Worm (Caenorhabditis elegans) whole organism, dauer: ENCODE results near the gene str-86.

ENCODE experiments used
- unc-62 ChIP-seq: sonication (generic microtip); optimal IDR thresholded peaks from 2 replicates; lab custom pipeline; 2017; ENCODE audit warnings: missing biosample characterization, missing genetic modification reagents, missing genetic modification characterization

str-86 gene

DNA sequence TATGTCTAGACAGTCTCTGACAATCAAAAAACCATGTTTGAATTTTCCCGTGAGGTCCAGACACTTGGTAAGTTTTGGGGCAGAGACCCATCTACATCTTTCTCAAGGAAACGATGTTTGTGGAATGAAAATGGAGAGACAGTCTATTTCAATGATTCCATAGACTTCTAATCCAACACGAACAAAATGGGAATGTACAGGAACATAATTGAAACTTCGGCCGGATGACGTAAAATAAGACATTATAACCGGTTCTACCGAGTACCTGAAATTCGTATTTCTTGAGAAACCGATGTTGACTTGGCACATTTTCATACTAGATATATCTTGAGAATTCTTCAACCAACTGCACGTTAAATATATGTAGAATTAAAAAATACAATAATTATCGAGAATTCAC, 4.6 kb upstream of the str-86 start, which contains the start of gene str-87:
Gene str-87, minus strand, starts transcription at position 101 of the 400 bp plus-strand sequence.
- no peak for TF ChIP-seq unc-62 (GFP tag; lab: Kevin White, UChicago)

DNA sequence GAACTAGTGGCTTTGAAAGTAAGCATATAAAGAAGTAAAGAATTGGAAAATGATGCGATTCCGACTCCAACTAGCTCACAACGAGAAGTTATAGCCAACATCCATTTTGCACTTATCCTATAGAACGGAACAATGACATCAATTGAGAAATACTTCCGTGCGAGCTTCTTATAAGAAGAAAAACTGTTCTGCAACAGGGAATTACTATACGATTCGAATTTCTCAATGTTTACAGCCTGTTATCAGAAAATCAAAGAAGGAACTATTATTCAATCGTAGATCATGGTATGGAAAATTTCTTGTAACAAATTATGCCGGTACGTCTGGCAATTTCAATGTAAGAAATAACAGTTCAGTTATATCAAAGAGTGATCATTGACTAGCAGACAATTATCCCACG, 2.2 kb upstream of the str-86 start, which contains the start of gene str-85:
Gene str-85, minus strand, starts transcription at position 101 of the 400 bp plus-strand sequence.
- TF ChIP-seq unc-62 (GFP tag; lab: Kevin White, UChicago): no peak

- no peak for TF ChIP-seq unc-62 (GFP tag; lab: Kevin White, UChicago)
These were observed 1.3 kb upstream of the str-86 start for ce11 chrV:8984783-8985182.

DNA sequence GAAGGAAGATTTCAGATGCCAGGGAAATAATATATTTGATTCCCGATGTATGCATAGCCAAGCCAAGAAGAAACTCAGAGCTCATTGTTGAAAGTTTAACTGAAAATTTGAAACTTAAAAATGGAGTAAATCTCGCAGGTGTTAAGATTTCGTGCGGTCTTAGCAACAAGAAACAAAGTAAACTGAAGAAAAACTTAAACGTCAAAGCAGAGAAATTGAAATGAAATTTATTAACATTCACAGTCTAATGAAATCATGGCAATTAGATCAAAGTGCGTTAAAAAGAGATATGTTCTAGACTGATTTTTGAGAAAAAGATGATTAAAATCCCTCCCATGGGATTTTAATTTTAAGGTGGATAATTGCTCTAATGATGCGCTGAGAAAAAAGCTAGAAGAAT, 2.7 kb downstream of the str-86 start, which contains the start of gene str-84:
Gene str-84, minus strand, starts transcription at position 101 of the 400 bp plus-strand sequence.
- TF ChIP-seq unc-62 (GFP tag; lab: Kevin White, UChicago): no peak

- no peak for TF ChIP-seq unc-62 (GFP tag; lab: Kevin White, UChicago)
These were observed 5.6 kb downstream of the str-86 start for ce11 chrV:8977895-8978294.

- no peak for TF ChIP-seq unc-62 (GFP tag; lab: Kevin White, UChicago)
These were observed 8.5 kb downstream of the str-86 start, which contains the start of gene nhr-143 for ce11 chrV:8974889-8975422. nhr-143 (minus strand) TSS chrV:8974939.

ce11 chrV:8972271-8972670, 11.2 kb downstream of the str-86 start, which contains the start of gene nhr-195:
nhr-195 (minus strand) TSS chrV:8972371.
- TF ChIP-seq unc-62 (GFP tag; lab: Kevin White, UChicago): no peak

DNA sequence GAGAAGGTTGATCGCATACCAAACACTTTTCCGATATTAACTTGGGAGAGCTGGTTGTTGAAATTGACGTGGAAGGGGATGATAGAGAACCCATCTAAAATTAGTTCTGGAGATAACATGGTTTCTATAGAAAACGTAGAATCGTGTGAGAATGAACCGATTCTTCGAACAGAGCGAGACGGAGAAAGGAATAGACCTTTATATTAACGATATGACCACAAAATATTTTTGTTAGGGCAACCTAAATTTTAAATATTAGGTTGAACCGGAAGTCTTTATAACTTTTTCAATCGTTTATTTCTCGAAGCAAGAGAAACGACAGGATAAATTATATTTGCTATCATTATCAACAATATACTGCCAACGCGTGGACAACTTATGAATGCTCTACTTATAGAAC, 17.4 kb downstream of the str-86 start, which contains the start of gene nhr-219:
Gene nhr-219, minus strand, starts transcription at position 101 of the 400 bp plus-strand sequence.
- no peak for TF ChIP-seq unc-62 (GFP tag; lab: Kevin White, UChicago)

ce11 chrV:8964055-8964758, 19.3 kb downstream of the str-86 start, which contains the start of gene nhr-44:
nhr-44 (minus strand) TSS chrV:8964105.
- TF ChIP-seq unc-62 (GFP tag; lab: Kevin White, UChicago): no peak

DNA sequence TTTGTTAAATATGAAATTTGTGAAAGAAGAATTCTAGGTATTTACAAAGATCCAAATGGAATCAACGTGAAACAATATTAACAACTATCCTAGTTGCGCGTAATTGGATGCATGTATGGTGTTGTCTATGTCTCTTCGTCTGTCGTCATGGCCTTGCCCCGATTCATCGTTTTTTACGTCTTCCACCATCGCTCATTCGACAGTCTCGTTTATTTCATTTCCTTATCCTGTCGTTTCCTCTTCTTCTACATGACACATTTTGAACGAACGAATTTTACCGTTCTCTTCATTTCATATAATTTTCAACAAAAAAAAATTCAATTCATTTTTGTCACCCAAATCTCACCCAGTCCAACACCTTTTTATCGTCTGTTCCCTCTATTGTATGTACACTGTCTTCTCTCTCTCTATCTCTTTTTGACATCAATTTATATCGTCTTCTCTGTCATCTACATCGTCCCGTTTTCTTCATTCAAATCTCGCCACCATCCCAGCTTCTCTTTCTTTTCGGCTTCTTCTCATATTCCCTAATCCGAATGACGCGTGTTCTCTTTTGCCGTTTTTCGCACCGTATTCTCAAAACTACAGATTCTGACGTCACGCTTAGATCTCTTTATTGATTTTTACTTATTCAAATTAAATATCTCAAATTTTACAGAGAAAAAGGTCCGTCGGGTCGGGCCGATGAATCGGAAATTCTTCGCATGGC, 27.0 kb downstream of the str-86 start, which contains the start of gene ttc-17:
Gene ttc-17, plus strand, starts transcription at position 659 of the 709 bp plus-strand sequence.
- TF ChIP-seq unc-62 (GFP tag; lab: Kevin White, UChicago): no peak

ce11 chrV:8949873-8950272, 33.6 kb downstream of the str-86 start:
- TF ChIP-seq unc-62 (GFP tag; lab: Kevin White, UChicago): no peak

DNA sequence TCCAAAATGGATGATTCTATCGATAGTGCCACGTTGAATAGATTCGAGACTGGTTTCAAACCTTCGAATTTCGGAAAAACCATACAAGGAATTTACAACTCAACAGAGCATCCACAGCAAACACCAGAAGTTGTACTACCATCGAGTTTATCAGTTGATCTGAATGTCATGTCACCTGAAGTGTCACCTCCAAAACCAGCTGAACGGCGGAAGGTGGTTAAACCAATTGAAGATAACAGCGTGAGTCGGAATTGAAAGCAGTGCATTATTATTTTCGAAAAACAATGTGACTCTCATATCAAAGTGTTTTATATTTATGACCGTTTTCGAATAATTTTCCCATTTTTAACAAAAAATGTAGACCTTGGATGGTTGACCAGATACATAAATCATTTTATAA, 34.5 kb downstream of the str-86 start:
- TF ChIP-seq unc-62 (GFP tag; lab: Kevin White, UChicago): no peak

DNA sequence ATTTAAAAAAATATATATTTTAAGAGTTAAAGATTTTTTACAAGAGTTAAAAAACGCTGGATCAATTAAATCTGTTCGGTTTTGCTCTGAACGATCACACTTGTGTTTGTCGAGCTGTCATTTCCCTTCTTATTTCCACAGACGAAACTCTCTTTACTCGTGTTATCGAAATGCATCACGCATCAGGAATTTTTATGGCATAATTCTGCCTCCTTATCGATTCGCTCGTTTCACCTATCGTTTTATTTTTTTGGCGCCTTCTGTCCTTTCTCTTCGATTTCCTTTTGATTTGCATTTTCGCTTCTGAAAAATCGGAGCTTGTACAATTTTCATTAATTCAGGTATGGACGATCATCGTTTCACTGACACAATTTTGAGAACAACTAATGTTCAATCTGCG, 35.1 kb downstream of the str-86 start:
- TF ChIP-seq unc-62 (GFP tag; lab: Kevin White, UChicago): no peak

DNA sequence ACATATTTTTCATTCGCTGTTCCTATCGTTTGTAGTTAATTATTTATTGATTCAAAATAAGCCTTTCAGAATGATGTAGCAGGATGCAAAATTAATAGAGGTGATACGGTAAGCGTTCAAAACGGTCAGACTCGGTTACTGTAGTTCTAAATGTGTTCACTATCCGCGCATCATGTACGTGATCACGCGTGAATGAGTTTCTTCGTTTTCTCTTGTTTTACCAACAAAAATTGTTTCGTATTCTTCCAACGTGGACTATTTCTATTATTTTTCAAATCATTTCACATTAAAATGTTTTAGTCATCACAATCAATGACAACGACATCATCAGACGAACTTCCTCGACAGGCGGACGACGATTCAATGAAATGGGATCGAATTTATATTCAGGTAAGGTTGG, 36.0 kb downstream of the str-86 start, which contains the start of gene gck-1:
Gene gck-1, plus strand, starts transcription at position 301 of the 400 bp plus-strand sequence.
- TF ChIP-seq unc-62 (GFP tag; lab: Kevin White, UChicago): no peak

- TF ChIP-seq unc-62 (GFP tag; lab: Kevin White, UChicago): no peak
These were observed 37.4 kb downstream of the str-86 start for ce11 chrV:8946142-8946541.

ce11 chrV:8944481-8944880, 39.0 kb downstream of the str-86 start:
- no peak for TF ChIP-seq unc-62 (GFP tag; lab: Kevin White, UChicago)
